Fruit fly (Drosophila melanogaster): ENCODE data around the gene CG11109.

CG11109 gene

DNA sequence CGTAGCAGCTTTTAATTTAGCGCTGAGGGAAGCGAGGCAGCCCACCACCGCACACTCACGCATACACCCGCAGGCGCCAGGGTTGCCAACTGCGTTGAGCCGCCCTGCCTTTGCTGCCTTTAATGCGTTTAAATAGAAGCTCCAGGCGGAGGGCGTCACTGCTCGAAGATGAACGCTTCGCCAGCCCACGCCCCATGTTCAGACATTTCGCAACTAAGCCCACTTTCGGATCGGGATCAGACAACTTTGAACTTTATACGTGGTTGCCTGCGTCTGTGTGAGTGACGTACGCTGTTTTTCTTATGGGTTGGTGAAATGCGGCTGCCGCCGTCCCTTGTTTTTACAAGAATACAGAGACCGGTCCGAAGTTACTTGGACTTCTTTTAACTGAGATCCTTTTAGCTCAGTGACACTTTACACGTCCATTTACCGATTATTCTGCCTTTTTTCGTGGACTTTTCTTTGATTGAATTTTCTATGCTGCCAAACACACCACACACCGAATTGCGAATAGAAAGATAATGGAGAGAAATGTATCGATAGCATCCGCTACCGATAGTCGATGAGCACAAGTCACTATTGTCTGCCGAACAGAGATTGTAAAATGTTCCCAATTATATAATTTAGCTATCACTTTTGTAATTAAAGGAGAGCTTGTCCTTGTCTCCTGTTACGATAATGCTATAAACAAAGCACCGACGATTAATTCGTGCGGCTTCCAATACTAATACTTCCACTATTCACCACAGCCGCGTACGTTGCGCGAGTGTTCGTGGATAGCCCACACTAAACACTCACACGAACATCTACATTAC lies 763 bp upstream of the CG11109 start (continued):
- TF ChIP-seq NC2α (GFP tag; optimal IDR thresholded peaks at IDR 0.05): no peak
- peak; percentile 55 for TF ChIP-seq Ets65A (GFP tag)
- no peak for TF ChIP-seq HmgD (GFP tag; optimal IDR thresholded peaks at IDR 0.05)
- TF ChIP-seq Lim3 (GFP tag; IDR thresholded peaks at IDR 0.05): no peak
- TF ChIP-seq CG4360 (GFP tag; IDR thresholded peaks at IDR 0.05): no peak
- no peak for TF ChIP-seq aop (GFP tag; IDR thresholded peaks at IDR 0.05)
- TF ChIP-seq grn (GFP tag; optimal IDR thresholded peaks at IDR 0.05): no peak
- TF ChIP-seq jumu (GFP tag; optimal IDR thresholded peaks at IDR 0.05): no peak
- TF ChIP-seq CG5953 (GFP tag; IDR thresholded peaks at IDR 0.05): no peak
- peak; percentile 86 for TF ChIP-seq cg (GFP tag; optimal IDR thresholded peaks at IDR 0.05)
- TF ChIP-seq lmd (GFP tag; IDR thresholded peaks at IDR 0.05): peak; percentile 11; the same call in 1 of the 2 replicates
- TF ChIP-seq gem (tag; optimal IDR thresholded peaks at IDR 0.05): no peak
- no peak for TF ChIP-seq chif (GFP tag; optimal IDR thresholded peaks at IDR 0.05)
- no peak for TF ChIP-seq CG5180 (GFP tag; optimal IDR thresholded peaks at IDR 0.05)
- TF ChIP-seq Usf (GFP tag; optimal IDR thresholded peaks at IDR 0.05): no peak
- TF ChIP-seq CG18011 (GFP tag; optimal IDR thresholded peaks at IDR 0.05): no peak
- TF ChIP-seq CG2712 (tag; optimal IDR thresholded peaks at IDR 0.05): peak; percentile 3
- no peak for TF ChIP-seq toy (GFP tag; IDR thresholded peaks at IDR 0.05)
- TF ChIP-seq CG9727 (GFP tag; optimal IDR thresholded peaks at IDR 0.05): peak; percentile 11
- TF ChIP-seq gt (GFP tag; IDR thresholded peaks at IDR 0.05): no peak
- TF ChIP-seq CG3407 (GFP tag; optimal IDR thresholded peaks at IDR 0.05): no peak
- TF ChIP-seq ci (GFP tag; IDR thresholded peaks at IDR 0.05): peak; percentile 63; the same call in 1 of the 3 replicates
- TF ChIP-seq dm (GFP tag; optimal IDR thresholded peaks at IDR 0.05): no peak
- TF ChIP-seq eyg (GFP tag; optimal IDR thresholded peaks at IDR 0.05): no peak
- no peak for TF ChIP-seq Myb (GFP tag; optimal IDR thresholded peaks at IDR 0.05)
- no peak for TF ChIP-seq Camta (GFP tag; optimal IDR thresholded peaks at IDR 0.05)
- no peak for TF ChIP-seq Poxn (GFP tag; IDR thresholded peaks at IDR 0.05)
- no peak for TF ChIP-seq CG31224 (GFP tag; IDR thresholded peaks at IDR 0.05)
- no peak for TF ChIP-seq crol (GFP tag; IDR thresholded peaks at IDR 0.05)
- peak; percentile 77 for TF ChIP-seq Scr (GFP tag; IDR thresholded peaks at IDR 0.05; ENCODE audit: partially characterized antibody)
- no peak for TF ChIP-seq Dip2 (GFP tag; IDR thresholded peaks at IDR 0.05)
- no peak for TF ChIP-seq z (GFP tag; IDR thresholded peaks at IDR 0.05)
- no peak for TF ChIP-seq CG12219 (GFP tag; optimal IDR thresholded peaks at IDR 0.05)
- 0 out of 3 replicates have a peak, but pooled peaks have one; percentile 16 for TF ChIP-seq sr (GFP tag; IDR thresholded peaks at IDR 0.05)
- TF ChIP-seq nerfin-2 (GFP tag; IDR thresholded peaks at IDR 0.05; ENCODE audit: partially characterized antibody): peak; percentile 71
- TF ChIP-seq CG6689 (GFP tag; IDR thresholded peaks at IDR 0.05): no peak
- TF ChIP-seq CG7839 (tag; optimal IDR thresholded peaks at IDR 0.05): no peak
- TF ChIP-seq trem (tag; optimal IDR thresholded peaks at IDR 0.05): no peak
- TF ChIP-seq Side (GFP tag; optimal IDR thresholded peaks at IDR 0.05): peak; percentile 21
- TF ChIP-seq exex (tag; optimal IDR thresholded peaks at IDR 0.05): no peak
- no peak for TF ChIP-seq CG32767 (GFP tag; IDR thresholded peaks at IDR 0.05)
- peak; percentile 59 for TF ChIP-seq nom (GFP tag; optimal IDR thresholded peaks at IDR 0.05)
- TF ChIP-seq Eip74EF (GFP tag; optimal IDR thresholded peaks at IDR 0.05): no peak
- no peak for TF ChIP-seq C15 (GFP tag; IDR thresholded peaks at IDR 0.05)
- TF ChIP-seq shn (GFP tag; optimal IDR thresholded peaks at IDR 0.05): no peak
- no peak for TF ChIP-seq ab (GFP tag; optimal IDR thresholded peaks at IDR 0.05)
- no peak for TF ChIP-seq Lhr (GFP tag; optimal IDR thresholded peaks at IDR 0.05)
- TF ChIP-seq cwo (GFP tag; optimal IDR thresholded peaks at IDR 0.05): no peak
- no peak for TF ChIP-seq Nf-YB (GFP tag; optimal IDR thresholded peaks at IDR 0.05)
- TF ChIP-seq CG2199 (GFP tag; IDR thresholded peaks at IDR 0.05): no peak

Data from whole organism, embryonic.